In genomic region chr3R:5705469-5706067, dm6 we compare ENCODE assay signal across 5 fruit fly cellular contexts.
A peak's percentile ranks its signal among the peaks of the same experiment; 100 is the strongest.
TF ChIP-seq lines count a peak whose summit lies in the region.

No protein-coding gene starts in this region.

- no peak for TF ChIP-seq CTCF in whole organism, embryonic (GFP tag; optimal IDR thresholded peaks at IDR 0.05; lab: Kevin White, UChicago)

TF ChIP-seq in whole organism, adult, 20 proteins besides CTCF, POLR2A, EP300 and RAD21:
- TF ChIP-seq CG14711 (tag; optimal IDR thresholded peaks at IDR 0.05; lab: Kevin White, UChicago) (peak; percentile 11), CG12768 (GFP tag; optimal IDR thresholded peaks at IDR 0.05; lab: Kevin White, UChicago) (no peak), bab1 (GFP tag; optimal IDR thresholded peaks at IDR 0.05; lab: Kevin White, UChicago) (peak; percentile 23), tj (GFP tag; optimal IDR thresholded peaks at IDR 0.05; lab: Kevin White, UChicago) (no peak), CG11617 (GFP tag; optimal IDR thresholded peaks at IDR 0.05; lab: Kevin White, UChicago) (no peak), Hr96 (GFP tag; optimal IDR thresholded peaks at IDR 0.05; lab: Kevin White, UChicago) (no peak), cic (GFP tag; optimal IDR thresholded peaks at IDR 0.05; lab: Kevin White, UChicago) (no peak), toe (GFP tag; optimal IDR thresholded peaks at IDR 0.05; lab: Kevin White, UChicago) (peak; percentile 47)

TF ChIP-seq in whole organism, embryonic, 481 proteins besides CTCF, POLR2A, EP300 and RAD21 (continues in another document):
- peak; percentile 86 for TF ChIP-seq CG18262 (tag; optimal IDR thresholded peaks at IDR 0.05; lab: Kevin White, UChicago)
- peak; percentile 48 for TF ChIP-seq ems (GFP tag; optimal IDR thresholded peaks at IDR 0.05; lab: Kevin White, UChicago)
- peak; percentile 4 for TF ChIP-seq Mad (GFP tag; optimal IDR thresholded peaks at IDR 0.05; lab: Kevin White, UChicago)
- no peak for TF ChIP-seq unpg (GFP tag; optimal IDR thresholded peaks at IDR 0.05; lab: Kevin White, UChicago)
- no peak for TF ChIP-seq eve (GFP tag; optimal IDR thresholded peaks at IDR 0.05; lab: Kevin White, UChicago)
- peak; percentile 55 for TF ChIP-seq fd64A (GFP tag; optimal IDR thresholded peaks at IDR 0.05; lab: Kevin White, UChicago)
- peak; percentile 23 for TF ChIP-seq CG18011 (GFP tag; optimal IDR thresholded peaks at IDR 0.05; lab: Kevin White, UChicago)
- no peak for TF ChIP-seq Blimp-1 (GFP tag; optimal IDR thresholded peaks at IDR 0.05; lab: Kevin White, UChicago)
- TF ChIP-seq CG8924 (tag; optimal IDR thresholded peaks at IDR 0.05; lab: Kevin White, UChicago) = peak; percentile 81
- no peak for TF ChIP-seq sens-2 (GFP tag; IDR thresholded peaks at IDR 0.05; lab: Robert Waterston, UW)
- TF ChIP-seq CG31224 (GFP tag; IDR thresholded peaks at IDR 0.05; lab: Robert Waterston, UW) = no peak
- no peak for TF ChIP-seq seq (GFP tag; IDR thresholded peaks at IDR 0.05; lab: Robert Waterston, UW)
- TF ChIP-seq CG43689 (GFP tag; IDR thresholded peaks at IDR 0.05; lab: Robert Waterston, UW) = no peak
- TF ChIP-seq Gsc (GFP tag; IDR thresholded peaks at IDR 0.05; lab: Robert Waterston, UW) = no peak
- TF ChIP-seq HmgD (GFP tag; optimal IDR thresholded peaks at IDR 0.05; lab: Kevin White, UChicago) = no peak
- TF ChIP-seq CG12219 (GFP tag; optimal IDR thresholded peaks at IDR 0.05; lab: Kevin White, UChicago) = peak; percentile 68
- TF ChIP-seq Fer3 (tag; optimal IDR thresholded peaks at IDR 0.05; lab: Kevin White, UChicago) = no peak
- peak; percentile 36 for TF ChIP-seq CG12155 (GFP tag; optimal IDR thresholded peaks at IDR 0.05; lab: Kevin White, UChicago)
- TF ChIP-seq Xrp1 (GFP tag; IDR thresholded peaks at IDR 0.05; lab: Robert Waterston, UW) = peak; percentile 68; the same call in 1 of the 2 replicates
- TF ChIP-seq CG4854 (GFP tag; optimal IDR thresholded peaks at IDR 0.05; lab: Kevin White, UChicago) = no peak
- TF ChIP-seq ind (GFP tag; optimal IDR thresholded peaks at IDR 0.05; lab: Kevin White, UChicago) = peak; percentile 42

TF ChIP-seq in whole organism, prepupa, 60 proteins besides CTCF, POLR2A, EP300 and RAD21 (continues in another document):
- no peak for TF ChIP-seq Eip93F (GFP tag; optimal IDR thresholded peaks at IDR 0.05; lab: Kevin White, UChicago)
- peak; percentile 41 for TF ChIP-seq CG6808 (GFP tag; optimal IDR thresholded peaks at IDR 0.05; lab: Kevin White, UChicago)
- TF ChIP-seq Hr38 (GFP tag; optimal IDR thresholded peaks at IDR 0.05; lab: Kevin White, UChicago) = no peak
- TF ChIP-seq eg (GFP tag; IDR thresholded peaks at IDR 0.05; lab: Robert Waterston, UW) = peak; percentile 72; the same call in 2 of the 3 replicates
- no peak for TF ChIP-seq CG6792 (GFP tag; optimal IDR thresholded peaks at IDR 0.05; lab: Kevin White, UChicago)
- TF ChIP-seq acj6 (GFP tag; optimal IDR thresholded peaks at IDR 0.05; lab: Kevin White, UChicago) = peak; percentile 49
- peak; percentile 82 for TF ChIP-seq CG15336 (GFP tag; IDR thresholded peaks at IDR 0.05; lab: Robert Waterston, UW)
- TF ChIP-seq Met (GFP tag; optimal IDR thresholded peaks at IDR 0.05; lab: Kevin White, UChicago) = peak; percentile 18
- no peak for TF ChIP-seq Ets21C (GFP tag; optimal IDR thresholded peaks at IDR 0.05; lab: Kevin White, UChicago)
- peak; percentile 28 for TF ChIP-seq achi (GFP tag; optimal IDR thresholded peaks at IDR 0.05; lab: Kevin White, UChicago)
- TF ChIP-seq CG6276 (GFP tag; optimal IDR thresholded peaks at IDR 0.05; lab: Kevin White, UChicago) = peak; percentile 71
- TF ChIP-seq CG6854 (GFP tag; optimal IDR thresholded peaks at IDR 0.05; lab: Kevin White, UChicago) = no peak
- peak; percentile 80 for TF ChIP-seq CG32006 (GFP tag; optimal IDR thresholded peaks at IDR 0.05; lab: Kevin White, UChicago)
- TF ChIP-seq Blimp-1 (GFP tag; optimal IDR thresholded peaks at IDR 0.05; lab: Kevin White, UChicago) = no peak
- TF ChIP-seq net (GFP tag; optimal IDR thresholded peaks at IDR 0.05; lab: Kevin White, UChicago) = peak; percentile 11
- peak; percentile 10 for TF ChIP-seq Hr39 (GFP tag; optimal IDR thresholded peaks at IDR 0.05; lab: Kevin White, UChicago)
- no peak for TF ChIP-seq CG34406 (GFP tag; optimal IDR thresholded peaks at IDR 0.05; lab: Kevin White, UChicago)
- TF ChIP-seq salr (GFP tag; optimal IDR thresholded peaks at IDR 0.05; lab: Kevin White, UChicago) = peak in 1 of 2 experiments; percentile 53
- TF ChIP-seq CG16779 (tag; optimal IDR thresholded peaks at IDR 0.05; lab: Kevin White, UChicago) = peak; percentile 25
- TF ChIP-seq CG8632 (GFP tag; optimal IDR thresholded peaks at IDR 0.05; lab: Kevin White, UChicago) = peak; percentile 18
- TF ChIP-seq topi (GFP tag; optimal IDR thresholded peaks at IDR 0.05; lab: Kevin White, UChicago) = no peak
- TF ChIP-seq CG8119 (GFP tag; IDR thresholded peaks at IDR 0.05; lab: Robert Waterston, UW) = peak; percentile 74

TF ChIP-seq in whole organism, pupa, 21 proteins besides CTCF, POLR2A, EP300 and RAD21:
- TF ChIP-seq Pif1A (GFP tag; optimal IDR thresholded peaks at IDR 0.05; lab: Kevin White, UChicago) (peak; percentile 38), CG13204 (GFP tag; optimal IDR thresholded peaks at IDR 0.05; lab: Kevin White, UChicago) (no peak), CG8301 (tag; optimal IDR thresholded peaks at IDR 0.05; lab: Kevin White, UChicago) (no peak), Snoo (tag; optimal IDR thresholded peaks at IDR 0.05; lab: Kevin White, UChicago) (no peak), fd96Ca (GFP tag; IDR thresholded peaks at IDR 0.05; lab: Robert Waterston, UW) (no peak), CG12605 (GFP tag; IDR thresholded peaks at IDR 0.05; lab: Robert Waterston, UW) (no peak), EcR (GFP tag; optimal IDR thresholded peaks at IDR 0.05; lab: Kevin White, UChicago) (no peak), CG17806 (tag; optimal IDR thresholded peaks at IDR 0.05; lab: Kevin White, UChicago) (no peak), CG9948 (tag; optimal IDR thresholded peaks at IDR 0.05; lab: Kevin White, UChicago) (no peak), Pif1B (GFP tag; optimal IDR thresholded peaks at IDR 0.05; lab: Kevin White, UChicago) (no peak), CG8159 (tag; optimal IDR thresholded peaks at IDR 0.05; lab: Kevin White, UChicago) (peak; percentile 58), rn (GFP tag; IDR thresholded peaks at IDR 0.05; lab: Robert Waterston, UW) (no peak), CG32121 (GFP tag; IDR thresholded peaks at IDR 0.05; lab: Robert Waterston, UW) (0 out of 2 replicates have a peak, but pooled peaks have one; percentile 8), CG10348 (GFP tag; IDR thresholded peaks at IDR 0.05; lab: Robert Waterston, UW) (no peak), gl (tag; optimal IDR thresholded peaks at IDR 0.05; lab: Kevin White, UChicago) (no peak), Ets98B (GFP tag; IDR thresholded peaks at IDR 0.05; lab: Robert Waterston, UW) (peak; percentile 25; the same call in 1 of the 2 replicates), CG15710 (tag; optimal IDR thresholded peaks at IDR 0.05; lab: Kevin White, UChicago) (no peak), D1 (tag; optimal IDR thresholded peaks at IDR 0.05; lab: Kevin White, UChicago) (no peak), CG4496 (GFP tag; IDR thresholded peaks at IDR 0.05; lab: Robert Waterston, UW) (peak; percentile 57; the same call in 2 of the 3 replicates), CG14655 (GFP tag; optimal IDR thresholded peaks at IDR 0.05; lab: Kevin White, UChicago) (peak; percentile 71), CG34367 (tag; optimal IDR thresholded peaks at IDR 0.05; lab: Kevin White, UChicago) (peak; percentile 23)
TF ChIP-seq in whole organism, pupa: peak in this region for 7.

TF ChIP-seq in whole organism, wandering third instar larva, 38 proteins besides CTCF, POLR2A, EP300 and RAD21:
- TF ChIP-seq ey (GFP tag; optimal IDR thresholded peaks at IDR 0.05; lab: Kevin White, UChicago) = peak; percentile 40
- TF ChIP-seq HLH106 (tag; optimal IDR thresholded peaks at IDR 0.05; lab: Kevin White, UChicago) = peak; percentile 53
- no peak for TF ChIP-seq Hnf4 (GFP tag; optimal IDR thresholded peaks at IDR 0.05; lab: Kevin White, UChicago)
- TF ChIP-seq GATAd (GFP tag; optimal IDR thresholded peaks at IDR 0.05; lab: Kevin White, UChicago) = no peak
- peak; percentile 63 for TF ChIP-seq h (GFP tag; optimal IDR thresholded peaks at IDR 0.05; lab: Kevin White, UChicago)
- TF ChIP-seq sv (GFP tag; optimal IDR thresholded peaks at IDR 0.05; lab: Kevin White, UChicago) = peak; percentile 7
- no peak for TF ChIP-seq dl (GFP tag; optimal IDR thresholded peaks at IDR 0.05; lab: Kevin White, UChicago; ENCODE audit: insufficient read depth in 1 of 2, partially characterized antibody in 2 of 2)
- TF ChIP-seq foxo (GFP tag; optimal IDR thresholded peaks at IDR 0.05; lab: Kevin White, UChicago) = peak in 1 of 2 experiments; percentile 53
- peak; percentile 22 for TF ChIP-seq dmrt93B (GFP tag; optimal IDR thresholded peaks at IDR 0.05; lab: Kevin White, UChicago)
- peak; percentile 26 for TF ChIP-seq rgr (GFP tag; optimal IDR thresholded peaks at IDR 0.05; lab: Kevin White, UChicago)
- TF ChIP-seq CG32264 (GFP tag; optimal IDR thresholded peaks at IDR 0.05; lab: Kevin White, UChicago) = no peak
- TF ChIP-seq Hr78 (GFP tag; optimal IDR thresholded peaks at IDR 0.05; lab: Kevin White, UChicago) = no peak
- no peak for TF ChIP-seq psq (GFP tag; optimal IDR thresholded peaks at IDR 0.05; lab: Kevin White, UChicago)
- no peak for TF ChIP-seq OdsH (GFP tag; optimal IDR thresholded peaks at IDR 0.05; lab: Kevin White, UChicago)
- TF ChIP-seq pan (optimal IDR thresholded peaks at IDR 0.05; lab: Kevin White, UChicago) = no peak
